Fruit fly (Drosophila melanogaster) S2 (cell line): ENCODE data around the gene slf.

Experiments used
- CG8478 ChIP-seq: fragments of >200 bp; optimal IDR thresholded peaks from 2 replicates; lab custom pipeline; 2018
- CTCF ChIP-seq, 2 experiments: fragments of >200 bp; optimal IDR thresholded peaks; 2 replicates each; lab custom pipeline; 2018

- TF ChIP-seq CTCF (optimal IDR thresholded peaks at IDR 0.05; lab: Kevin White, UChicago) (no peak), CG8478 (lab: Kevin White, UChicago) (no peak)
Measured at dm6 chr2L:4830490-4830889, 28.8 kb upstream of the slf start, which contains the start of gene Fnta.
